Worm (Caenorhabditis elegans) whole organism, L1 larva: ENCODE results near the gene K04C2.2.

Source experiments
- C04F5.9 ChIP-seq: sonication (generic microtip); optimal IDR thresholded peaks from 2 replicates; lab custom pipeline; 2016; ENCODE audit warnings: missing genetic modification characterization, missing compliant biosample characterization
- C16A3.4 ChIP-seq: fragments of 150-350 bp; optimal IDR thresholded peaks from 2 replicates; lab custom pipeline; 2014; ENCODE audit warnings: missing biosample characterization, missing genetic modification characterization
- C34B4.2 ChIP-seq: sonication (generic microtip); optimal IDR thresholded peaks from 2 replicates; lab custom pipeline; 2017; ENCODE audit warnings: mild to moderate bottlenecking, missing genetic modification characterization, missing compliant biosample characterization
- Y116A8C.19 ChIP-seq: sonication (generic microtip); optimal IDR thresholded peaks from 2 replicates; lab custom pipeline; 2016; ENCODE audit warnings: missing compliant biosample characterization, missing genetic modification characterization, borderline replicate concordance
- alr-1 ChIP-seq: fragments of 200-800 bp; sonication (Bioruptor generic); optimal IDR thresholded peaks from 2 replicates; lab custom pipeline; 2018; ENCODE audit warnings: borderline replicate concordance, mild to moderate bottlenecking, missing genetic modification characterization, missing compliant biosample characterization
- blmp-1 ChIP-seq: fragments of 150-350 bp; optimal IDR thresholded peaks from 2 replicates; lab custom pipeline; 2014; ENCODE audit warnings: missing biosample characterization, missing genetic modification characterization
- ceh-82 ChIP-seq, 3 experiments: fragments of 150-350 bp in 1 of 3; sonication (generic microtip) in 2 of 3; optimal IDR thresholded peaks; 2 replicates each; lab custom pipeline; 2014 to 2017; ENCODE audit warnings: missing biosample characterization in 3 of 3, missing genetic modification characterization in 3 of 3
- ceh-88 ChIP-seq: fragments of 200-800 bp; sonication (Bioruptor generic); IDR thresholded peaks from 2 replicates; pipeline ENCODE4 v1.3.6; 2022; ENCODE audit warnings: missing genetic modification characterization, missing compliant biosample characterization
- ceh-90 ChIP-seq: sonication (generic microtip); optimal IDR thresholded peaks from 2 replicates; lab custom pipeline; 2016; ENCODE audit warnings: missing genetic modification characterization, missing compliant biosample characterization
- dpl-1 ChIP-seq, 3 experiments: fragments of 150-350 bp in 2 of 3; sonication (generic microtip) in 1 of 3; optimal IDR thresholded peaks; 2 replicates each; lab custom pipeline; 2014 to 2017; ENCODE audit warnings: missing biosample characterization in 3 of 3, missing genetic modification characterization in 3 of 3, missing genetic modification reagents in 3 of 3
- efl-1 ChIP-seq, 4 experiments: fragments of 150-350 bp; optimal IDR thresholded peaks in 3 of 4; peaks in 1 of 4; 1 replicate in 1 of 4; 2 replicates in 3 of 4; lab custom pipeline; 2014; ENCODE audit warnings: missing biosample characterization in 2 of 4, missing genetic modification characterization in 2 of 4, missing genetic modification reagents in 2 of 4
- efl-3 ChIP-seq: fragments of 200-800 bp; sonication (Bioruptor generic); optimal IDR thresholded peaks from 2 replicates; lab custom pipeline; 2018; ENCODE audit warnings: mild to moderate bottlenecking, missing genetic modification characterization, missing compliant biosample characterization
- egl-13 ChIP-seq: sonication (generic microtip); optimal IDR thresholded peaks from 2 replicates; lab custom pipeline; 2016; ENCODE audit warnings: missing genotype, missing genetic modification reagents, missing genetic modification characterization, missing compliant biosample characterization
- elt-2 ChIP-seq: sonication (generic microtip); optimal IDR thresholded peaks from 2 replicates; lab custom pipeline; 2016; ENCODE audit warnings: missing genetic modification characterization, mild to moderate bottlenecking, inconsistent platforms, missing compliant biosample characterization, missing genetic modification reagents
- elt-3 ChIP-seq, 6 experiments: fragments of 150-350 bp in 1 of 6; sonication (generic microtip); optimal IDR thresholded peaks; 2 replicates each; lab custom pipeline; 2017 to 2018; ENCODE audit warnings: missing biosample characterization in 6 of 6, missing genetic modification characterization in 6 of 6, inconsistent platforms in 1 of 6
- fkh-10 ChIP-seq: sonication (generic microtip); optimal IDR thresholded peaks from 2 replicates; lab custom pipeline; 2017; ENCODE audit warnings: missing biosample characterization, missing genetic modification reagents, missing genetic modification characterization
- fkh-4 ChIP-seq: sonication (generic microtip); optimal IDR thresholded peaks from 2 replicates; lab custom pipeline; 2016; ENCODE audit warnings: missing compliant biosample characterization, missing genetic modification characterization, borderline replicate concordance
- fkh-8 ChIP-seq: sonication (generic microtip); optimal IDR thresholded peaks from 2 replicates; lab custom pipeline; 2016; ENCODE audit warnings: mild to moderate bottlenecking, missing genetic modification characterization, missing compliant biosample characterization
- grh-1 ChIP-seq: fragments of 200-800 bp; sonication (Bioruptor generic); IDR thresholded peaks from 2 replicates; pipeline ENCODE4 v1.3.6; 2022; ENCODE audit warnings: missing genetic modification reagents, missing genetic modification characterization, missing compliant biosample characterization
- hlh-4 ChIP-seq: sonication (generic microtip); optimal IDR thresholded peaks from 2 replicates; lab custom pipeline; 2016; ENCODE audit warnings: mild to moderate bottlenecking, missing genetic modification characterization, missing compliant biosample characterization
- lin-13 ChIP-seq: fragments of 150-350 bp; optimal IDR thresholded peaks from 2 replicates; lab custom pipeline; 2014; ENCODE audit warnings: missing biosample characterization, missing genetic modification reagents, missing genetic modification characterization
- lin-14 ChIP-seq: fragments of 200-800 bp; sonication (Bioruptor generic); optimal IDR thresholded peaks from 2 replicates; lab custom pipeline; 2018; ENCODE audit warnings: mild to moderate bottlenecking, missing genetic modification characterization, moderate library complexity, missing compliant biosample characterization
- lin-35 ChIP-seq, 2 experiments: fragments of 150-350 bp; optimal IDR thresholded peaks; 2 replicates each; lab custom pipeline; 2014; ENCODE audit warnings: missing biosample characterization in 2 of 2, missing genetic modification characterization in 2 of 2, missing genetic modification reagents in 2 of 2
- lir-3 ChIP-seq: sonication (generic microtip); optimal IDR thresholded peaks from 2 replicates; lab custom pipeline; 2016; ENCODE audit warnings: mild to moderate bottlenecking, missing genetic modification characterization, moderate library complexity, missing compliant biosample characterization; ENCODE audit not compliant: poor library complexity
- lsy-2 ChIP-seq, 2 experiments: fragments of 150-350 bp; optimal IDR thresholded peaks; 2 replicates each; lab custom pipeline; 2014; ENCODE audit warnings: missing biosample characterization in 2 of 2, missing genetic modification characterization in 2 of 2
- mdl-1 ChIP-seq, 2 experiments: fragments of 150-350 bp; optimal IDR thresholded peaks; 2 replicates each; lab custom pipeline; 2014 to 2017; ENCODE audit warnings: missing biosample characterization in 2 of 2, missing genetic modification characterization in 2 of 2, inconsistent platforms in 1 of 2
- mep-1 ChIP-seq: fragments of 150-350 bp; optimal IDR thresholded peaks from 2 replicates; lab custom pipeline; 2014; ENCODE audit warnings: missing biosample characterization, missing genetic modification characterization
- nhr-19 ChIP-seq: fragments of 200-800 bp; sonication (Bioruptor generic); conservative IDR thresholded peaks from 2 replicates; pipeline ENCODE4 v1.3.6; 2022; ENCODE audit warnings: missing genetic modification characterization, missing compliant biosample characterization
- nhr-20 ChIP-seq: sonication (generic microtip); optimal IDR thresholded peaks from 2 replicates; lab custom pipeline; 2016; ENCODE audit warnings: mild to moderate bottlenecking, missing genetic modification characterization, missing compliant biosample characterization
- nhr-237 ChIP-seq: fragments of 150-350 bp; optimal IDR thresholded peaks from 2 replicates; lab custom pipeline; 2014; ENCODE audit warnings: missing biosample characterization, missing genetic modification characterization
- nhr-28 ChIP-seq: fragments of 150-350 bp; optimal IDR thresholded peaks from 2 replicates; lab custom pipeline; 2014; ENCODE audit warnings: missing biosample characterization, missing genetic modification characterization
- nhr-47 ChIP-seq: sonication (generic microtip); optimal IDR thresholded peaks from 2 replicates; lab custom pipeline; 2016; ENCODE audit warnings: mild to moderate bottlenecking, missing genetic modification characterization, moderate library complexity, missing compliant biosample characterization
- nhr-71 ChIP-seq: sonication (generic microtip); optimal IDR thresholded peaks from 2 replicates; lab custom pipeline; 2016; ENCODE audit warnings: mild to moderate bottlenecking, missing genetic modification characterization, moderate library complexity, missing compliant biosample characterization
- nhr-84 ChIP-seq: sonication (generic microtip); optimal IDR thresholded peaks from 2 replicates; lab custom pipeline; 2017; ENCODE audit warnings: missing biosample characterization, missing genetic modification characterization
- nhr-85 ChIP-seq: sonication (generic microtip); peaks from one replicate; lab custom pipeline; 2016; ENCODE audit warnings: missing genetic modification characterization, inconsistent platforms, missing compliant biosample characterization
- nhr-90 ChIP-seq: sonication (generic microtip); optimal IDR thresholded peaks from 2 replicates; lab custom pipeline; 2016; ENCODE audit warnings: mild to moderate bottlenecking, missing genetic modification characterization, missing compliant biosample characterization; ENCODE audit not compliant: poor library complexity
- pag-3 ChIP-seq: sonication (generic microtip); optimal IDR thresholded peaks from 2 replicates; lab custom pipeline; 2017; ENCODE audit warnings: missing genetic modification characterization, mild to moderate bottlenecking, missing compliant biosample characterization, antibody characterized with exemption, borderline replicate concordance; ENCODE audit not compliant: insufficient read depth
- rnt-1 ChIP-seq: sonication (generic microtip); optimal IDR thresholded peaks from 2 replicates; lab custom pipeline; 2016; ENCODE audit warnings: mild to moderate bottlenecking, missing genetic modification characterization, moderate library complexity, missing compliant biosample characterization
- snpc-4 ChIP-seq: fragments of 150-350 bp; optimal IDR thresholded peaks from 2 replicates; lab custom pipeline; 2014; ENCODE audit warnings: missing biosample characterization, missing genetic modification characterization
- snu-23 ChIP-seq: sonication (generic microtip); optimal IDR thresholded peaks from 2 replicates; lab custom pipeline; 2016; ENCODE audit warnings: missing genetic modification characterization, missing compliant biosample characterization
- tbx-2 ChIP-seq: sonication (generic microtip); optimal IDR thresholded peaks from 2 replicates; lab custom pipeline; 2016; ENCODE audit warnings: missing genetic modification characterization, missing compliant biosample characterization
- unc-130 ChIP-seq: fragments of 150-350 bp; optimal IDR thresholded peaks from 2 replicates; lab custom pipeline; 2017; ENCODE audit warnings: missing biosample characterization, missing genetic modification characterization, inconsistent platforms
- unc-98 ChIP-seq: fragments of 200-800 bp; sonication (Bioruptor generic); IDR thresholded peaks from 2 replicates; pipeline ENCODE4 v1.3.6; 2022; ENCODE audit warnings: missing genetic modification characterization, missing compliant biosample characterization
- xbp-1 ChIP-seq: sonication (generic microtip); optimal IDR thresholded peaks from 2 replicates; lab custom pipeline; 2016; ENCODE audit warnings: missing genetic modification characterization, missing compliant biosample characterization
- zip-4 ChIP-seq: fragments of 200-800 bp; sonication (Bioruptor generic); optimal IDR thresholded peaks from 2 replicates; lab custom pipeline; 2018; ENCODE audit warnings: mild to moderate bottlenecking, missing genetic modification characterization, moderate library complexity, missing compliant biosample characterization

The K04C2.2 gene

ce11 chrIII:6857390-6857848 is 32.2 kb upstream of the K04C2.2 start:
- TF ChIP-seq nhr-85 (tag; lab: Kevin White, UChicago): peak; percentile 80
- TF ChIP-seq unc-130: peak; percentile 37
- TF ChIP-seq grh-1 (GFP tag; lab: Robert Waterston, UW): no peak
- peak; percentile 42 for TF ChIP-seq C16A3.4 (tag; lab: Kevin White, UChicago)
- no peak for TF ChIP-seq fkh-4
- TF ChIP-seq egl-13 (tag; lab: Kevin White, UChicago): no peak
- TF ChIP-seq nhr-84 (tag; lab: Kevin White, UChicago): no peak
- peak; percentile 78 for TF ChIP-seq snu-23 (GFP tag; lab: Kevin White, UChicago)
- peak; percentile 67 for TF ChIP-seq elt-2 (tag; lab: Kevin White, UChicago)
- TF ChIP-seq C04F5.9 (tag; lab: Kevin White, UChicago): no peak
- TF ChIP-seq pag-3 (tag; lab: Kevin White, UChicago): no peak
- TF ChIP-seq lin-35 (GFP tag; optimal IDR thresholded peaks at IDR 0.05; lab: Kevin White, UChicago): peak; percentile 33 to 70
- TF ChIP-seq lsy-2 (tag; optimal IDR thresholded peaks at IDR 0.05; lab: Kevin White, UChicago): peak; percentile 33 to 72
- TF ChIP-seq nhr-237 (tag; lab: Kevin White, UChicago): no peak
- peak; percentile 29 for TF ChIP-seq xbp-1 (tag; lab: Kevin White, UChicago)
- peak in 1 of 3 experiments; percentile 9 for TF ChIP-seq ceh-82 (tag; optimal IDR thresholded peaks at IDR 0.05; lab: Kevin White, UChicago)
- TF ChIP-seq fkh-10 (GFP tag; lab: Kevin White, UChicago): no peak
- TF ChIP-seq rnt-1 (tag; lab: Kevin White, UChicago): peak; percentile 39
- TF ChIP-seq nhr-47: peak; percentile 5
- no peak for TF ChIP-seq snpc-4
- TF ChIP-seq zip-4 (GFP tag; lab: Kevin White, UChicago): no peak
- no peak for TF ChIP-seq efl-3 (GFP tag; lab: Kevin White, UChicago)
- no peak for TF ChIP-seq nhr-28 (tag; lab: Kevin White, UChicago)
- peak; percentile 92 for TF ChIP-seq blmp-1 (tag; lab: Kevin White, UChicago)
- no peak for TF ChIP-seq hlh-4
- TF ChIP-seq unc-98 (GFP tag; lab: Robert Waterston, UW): no peak
- no peak for TF ChIP-seq Y116A8C.19 (tag; lab: Kevin White, UChicago)
- peak in 1 of 2 experiments; percentile 56 for TF ChIP-seq mdl-1 (tag; optimal IDR thresholded peaks at IDR 0.05; lab: Kevin White, UChicago)
- TF ChIP-seq fkh-8 (tag; lab: Kevin White, UChicago): no peak
- TF ChIP-seq lin-14: peak; percentile 83
- TF ChIP-seq ceh-90 (tag; lab: Kevin White, UChicago): no peak
- peak; percentile 76 for TF ChIP-seq mep-1 (tag; lab: Kevin White, UChicago)
- TF ChIP-seq alr-1 (tag; lab: Kevin White, UChicago): no peak
- TF ChIP-seq nhr-19: peak; percentile 42
- TF ChIP-seq dpl-1 (GFP tag; optimal IDR thresholded peaks at IDR 0.05; lab: Kevin White, UChicago): peak; percentile 36 to 45 (median 40)
- TF ChIP-seq nhr-90 (tag; lab: Kevin White, UChicago): peak; percentile 34
- peak; percentile 70 for TF ChIP-seq nhr-71 (tag; lab: Kevin White, UChicago)
- TF ChIP-seq tbx-2 (tag; lab: Kevin White, UChicago): peak; percentile 40
- no peak for TF ChIP-seq ceh-88 (GFP tag; lab: Robert Waterston, UW)
- TF ChIP-seq efl-1 (optimal IDR thresholded peaks at IDR 0.05; lab: Kevin White, UChicago): peak; percentile 22 to 49
- TF ChIP-seq efl-1 (GFP tag; optimal IDR thresholded peaks at IDR 0.05 in 1 of 2; lab: Kevin White, UChicago): peak in 1 of 2 experiments; percentile 22
- peak; percentile 69 for TF ChIP-seq nhr-20
- TF ChIP-seq elt-3 (tag; optimal IDR thresholded peaks at IDR 0.05; lab: Kevin White, UChicago): peak in 2 of 6 experiments; percentile 1 to 51
- peak; percentile 11 for TF ChIP-seq lir-3 (tag; lab: Kevin White, UChicago)
- no peak for TF ChIP-seq C34B4.2
- no peak for TF ChIP-seq lin-13
